Worm (Caenorhabditis elegans): ENCODE measurements around the gene usp-33.

DNA sequence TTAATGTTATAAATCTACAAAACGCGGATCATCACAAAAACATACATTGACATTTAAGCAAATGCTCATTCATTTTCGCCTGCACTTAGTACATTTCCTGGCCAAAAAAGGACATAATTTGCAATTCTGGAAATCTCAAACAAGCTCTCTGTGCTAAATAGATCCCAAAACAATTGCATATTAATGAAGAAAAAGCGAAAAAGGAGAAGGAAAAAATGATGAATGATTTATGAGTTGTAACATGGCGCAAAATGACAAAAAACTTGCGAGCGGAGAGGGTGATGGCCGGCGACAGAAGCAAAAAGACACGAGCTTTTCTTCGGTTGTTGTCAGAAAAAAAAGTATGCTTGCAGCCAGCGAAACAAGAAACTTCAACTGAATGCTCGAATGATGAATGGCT is 36.3 kb upstream of the usp-33 start:
- TF ChIP-seq ama-1 (optimal IDR thresholded peaks at IDR 0.05) = no peak
- TF ChIP-seq ceh-13 (GFP tag; optimal IDR thresholded peaks at IDR 0.05) = no peak
- TF ChIP-seq ets-7 (tag; optimal IDR thresholded peaks at IDR 0.05) = no peak
- TF ChIP-seq scrt-1 (GFP tag; IDR thresholded peaks at IDR 0.05) = no peak
- no peak for TF ChIP-seq tra-4 (tag; optimal IDR thresholded peaks at IDR 0.05)

Measured in whole organism, early embryonic.